Worm (Caenorhabditis elegans) whole organism, late embryonic: Measurements from ENCODE around the gene dnj-19.
"Not testable (repeated sequence)": the region's sequence is repeated elsewhere in the genome, so short reads cannot be mapped to it uniquely, and the experiment has no call there.

Source experiments
- elt-4 ChIP-seq: sonication (generic microtip); optimal IDR thresholded peaks from 2 replicates; lab custom pipeline; 2016; ENCODE audit warnings: missing genetic modification characterization, missing compliant biosample characterization
- lin-11 ChIP-seq: fragments of 200-800 bp; sonication (Bioruptor generic); optimal IDR thresholded peaks from 2 replicates; lab custom pipeline; 2018; ENCODE audit warnings: mild to moderate bottlenecking, missing genetic modification characterization, missing compliant biosample characterization
- nhr-11 ChIP-seq: fragments of 150-350 bp; optimal IDR thresholded peaks from 2 replicates; lab custom pipeline; 2014; ENCODE audit warnings: missing biosample characterization, missing genetic modification characterization
- pha-4 ChIP-seq: fragments of 150-350 bp; optimal IDR thresholded peaks from 2 replicates; lab custom pipeline; 2018; ENCODE audit warnings: missing biosample characterization, missing genetic modification reagents, missing genetic modification characterization
- sdc-2 ChIP-seq: sonication (generic microtip); optimal IDR thresholded peaks from 2 replicates; lab custom pipeline; 2016; ENCODE audit warnings: missing genotype, missing genetic modification characterization, missing compliant biosample characterization

DNA sequence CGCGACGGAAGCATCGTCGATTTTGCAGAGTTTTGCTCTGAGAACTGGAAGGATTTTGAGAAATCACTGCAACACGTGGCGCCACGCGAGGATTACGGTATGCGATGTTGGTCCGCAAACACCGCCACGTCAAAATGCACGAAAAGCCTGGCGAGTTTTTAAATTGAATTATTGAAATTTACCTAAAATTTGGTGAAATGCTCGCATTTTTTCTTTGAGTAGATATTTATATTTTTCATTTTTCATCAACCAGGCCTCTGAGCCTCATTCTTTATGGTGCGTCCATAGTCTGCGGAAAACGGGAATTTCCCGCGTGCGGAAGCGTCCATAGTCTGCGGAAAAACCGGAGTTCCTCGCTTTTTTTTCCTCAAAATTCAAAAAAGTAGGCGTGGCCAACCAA is 33.7 kb downstream of the dnj-19 start, which contains the start of gene ZC317.7:
- not testable (repeated sequence) for TF ChIP-seq pha-4 (tag; lab: Kevin White, UChicago); elt-4 (tag; lab: Kevin White, UChicago); sdc-2 (tag; lab: Kevin White, UChicago); nhr-11; lin-11 (tag; lab: Kevin White, UChicago)
